Fruit fly (Drosophila melanogaster) whole organism, prepupa: ENCODE data around the gene CG34238.

Experiments used
- Blimp-1 ChIP-seq: fragments of 200-800 bp; sonication (Bioruptor generic); optimal IDR thresholded peaks from 3 replicates; lab custom pipeline; 2017; ENCODE audit warnings: missing biosample characterization, missing genetic modification characterization, mild to moderate bottlenecking, moderate library complexity, missing genetic modification reagents
- CG10631 ChIP-seq: fragments of 200-800 bp; sonication (Bioruptor generic); optimal IDR thresholded peaks from 2 replicates; lab custom pipeline; 2016; ENCODE audit warnings: missing biosample characterization, missing genetic modification characterization
- CG10669 ChIP-seq: fragments of 200-800 bp; sonication (Bioruptor generic); optimal IDR thresholded peaks from 3 replicates; lab custom pipeline; 2018; ENCODE audit warnings: missing biosample characterization, mild to moderate bottlenecking, missing genetic modification characterization, moderate library complexity
- CG11294 ChIP-seq: fragments of 200-800 bp; sonication (Bioruptor generic); IDR thresholded peaks from 2 replicates; pipeline ENCODE4 v1.3.6; 2022; ENCODE audit warnings: missing biosample characterization, missing genetic modification characterization
- CG11762 ChIP-seq: fragments of 200-800 bp; sonication (Bioruptor generic); optimal IDR thresholded peaks from 3 replicates; lab custom pipeline; 2016; ENCODE audit warnings: missing biosample characterization, missing genetic modification characterization; ENCODE audit not compliant: insufficient read depth
- CG15336 ChIP-seq: fragments of 200-800 bp; sonication (Bioruptor generic); IDR thresholded peaks from 2 replicates; pipeline ENCODE4 v1.3.6; 2022; ENCODE audit warnings: missing biosample characterization, missing genetic modification characterization
- CG16779 ChIP-seq: fragments of 200-800 bp; sonication (Bioruptor generic); optimal IDR thresholded peaks from 3 replicates; lab custom pipeline; 2017; ENCODE audit warnings: missing biosample characterization, mild to moderate bottlenecking, missing genetic modification characterization
- CG3032 ChIP-seq: fragments of 200-800 bp; optimal IDR thresholded peaks from 2 replicates; lab custom pipeline; 2019; ENCODE audit warnings: missing biosample characterization, mild to moderate bottlenecking, missing genetic modification characterization, moderate library complexity
- CG31627 ChIP-seq: fragments of 200-800 bp; sonication (Bioruptor generic); optimal IDR thresholded peaks from 3 replicates; lab custom pipeline; 2016; ENCODE audit warnings: missing biosample characterization, missing genetic modification characterization
- CG34406 ChIP-seq: fragments of 200-800 bp; sonication (Bioruptor generic); optimal IDR thresholded peaks from 3 replicates; lab custom pipeline; 2016; ENCODE audit warnings: missing biosample characterization, missing genetic modification characterization
- CG3919 ChIP-seq: fragments of 200-800 bp; sonication (Bioruptor generic); optimal IDR thresholded peaks from 3 replicates; lab custom pipeline; 2016; ENCODE audit warnings: missing biosample characterization, missing genetic modification characterization
- CG4318 ChIP-seq: fragments of 200-800 bp; sonication (Bioruptor generic); optimal IDR thresholded peaks from 3 replicates; lab custom pipeline; 2017; ENCODE audit warnings: missing biosample characterization, mild to moderate bottlenecking, missing genetic modification characterization
- CG6792 ChIP-seq: fragments of 200-800 bp; sonication (Bioruptor generic); optimal IDR thresholded peaks from 3 replicates; lab custom pipeline; 2016; ENCODE audit warnings: missing biosample characterization, missing genetic modification characterization
- CG6808 ChIP-seq: fragments of 200-800 bp; sonication (Bioruptor generic); optimal IDR thresholded peaks from 3 replicates; lab custom pipeline; 2017; ENCODE audit warnings: missing biosample characterization, missing genetic modification characterization, mild to moderate bottlenecking, moderate library complexity, missing genetic modification reagents
- CG6854 ChIP-seq: fragments of 200-800 bp; sonication (Bioruptor generic); optimal IDR thresholded peaks from 2 replicates; lab custom pipeline; 2017; ENCODE audit warnings: missing biosample characterization, mild to moderate bottlenecking, missing genetic modification characterization
- CG8119 ChIP-seq: fragments of 200-800 bp; sonication (Bioruptor generic); IDR thresholded peaks from 3 replicates; pipeline ENCODE4 v1.3.6; 2022; ENCODE audit warnings: missing biosample characterization, missing genetic modification characterization
- CG8319 ChIP-seq: fragments of 200-800 bp; sonication (Bioruptor generic); optimal IDR thresholded peaks from 3 replicates; lab custom pipeline; 2016; ENCODE audit warnings: missing biosample characterization, missing genetic modification characterization
- CG8632 ChIP-seq: fragments of 200-800 bp; sonication (Bioruptor generic); optimal IDR thresholded peaks from 3 replicates; lab custom pipeline; 2016; ENCODE audit warnings: missing biosample characterization, missing genetic modification characterization
- CG9139 ChIP-seq: fragments of 200-800 bp; sonication (Bioruptor generic); optimal IDR thresholded peaks from 3 replicates; lab custom pipeline; 2017; ENCODE audit warnings: missing biosample characterization, mild to moderate bottlenecking, missing genetic modification characterization
- Eip78C ChIP-seq: fragments of 200-800 bp; sonication (Bioruptor generic); peaks from one replicate; lab custom pipeline; 2016; ENCODE audit warnings: missing biosample characterization, missing genetic modification characterization
- Eip93F ChIP-seq: fragments of 200-800 bp; sonication (Bioruptor generic); optimal IDR thresholded peaks from 2 replicates; lab custom pipeline; 2016; ENCODE audit warnings: missing biosample characterization, mild to moderate bottlenecking, missing genetic modification characterization
- Ets21C ChIP-seq: fragments of 200-800 bp; sonication (Bioruptor generic); optimal IDR thresholded peaks from 3 replicates; lab custom pipeline; 2016; ENCODE audit warnings: missing biosample characterization, missing genetic modification characterization
- Hr4 ChIP-seq: fragments of 200-800 bp; sonication (Bioruptor generic); optimal IDR thresholded peaks from 3 replicates; lab custom pipeline; 2016; ENCODE audit warnings: missing biosample characterization, missing genetic modification characterization
- Lpt ChIP-seq: fragments of 200-800 bp; sonication (Bioruptor generic); optimal IDR thresholded peaks from 3 replicates; lab custom pipeline; 2016; ENCODE audit warnings: missing biosample characterization, missing genetic modification characterization
- Met ChIP-seq: fragments of 200-800 bp; sonication (Bioruptor generic); optimal IDR thresholded peaks from 3 replicates; lab custom pipeline; 2016; ENCODE audit warnings: missing biosample characterization, missing genetic modification characterization
- OdsH ChIP-seq: fragments of 200-800 bp; sonication (Bioruptor generic); optimal IDR thresholded peaks from 3 replicates; lab custom pipeline; 2016; ENCODE audit warnings: missing biosample characterization, missing genetic modification characterization
- Smox ChIP-seq: fragments of 200-800 bp; sonication (Bioruptor generic); optimal IDR thresholded peaks from 3 replicates; lab custom pipeline; 2016; ENCODE audit warnings: missing biosample characterization, missing genetic modification characterization
- Sox102F ChIP-seq: fragments of 200-800 bp; sonication (Bioruptor generic); optimal IDR thresholded peaks from 2 replicates; lab custom pipeline; 2016; ENCODE audit warnings: missing biosample characterization, mild to moderate bottlenecking, missing genetic modification characterization
- Sox14 ChIP-seq: fragments of 200-800 bp; sonication (Bioruptor generic); optimal IDR thresholded peaks from 3 replicates; lab custom pipeline; 2016; ENCODE audit warnings: missing biosample characterization, missing genetic modification characterization
- Sox15 ChIP-seq: fragments of 200-800 bp; sonication (Bioruptor generic); optimal IDR thresholded peaks from 3 replicates; lab custom pipeline; 2016; ENCODE audit warnings: missing biosample characterization, missing genetic modification characterization
- achi ChIP-seq: fragments of 200-800 bp; sonication (Bioruptor generic); optimal IDR thresholded peaks from 3 replicates; lab custom pipeline; 2016; ENCODE audit warnings: missing biosample characterization, missing genetic modification characterization
- acj6 ChIP-seq: fragments of 200-800 bp; sonication (Bioruptor generic); optimal IDR thresholded peaks from 3 replicates; lab custom pipeline; 2016; ENCODE audit warnings: missing biosample characterization, missing genetic modification characterization
- cyc ChIP-seq: fragments of 200-800 bp; sonication (Bioruptor generic); optimal IDR thresholded peaks from 3 replicates; lab custom pipeline; 2016; ENCODE audit warnings: missing biosample characterization, missing genetic modification characterization
- dsx ChIP-seq: fragments of 200-800 bp; optimal IDR thresholded peaks from 3 replicates; lab custom pipeline; 2019; ENCODE audit warnings: missing biosample characterization, mild to moderate bottlenecking, missing genetic modification characterization, moderate library complexity; ENCODE audit not compliant: poor library complexity, severe bottlenecking
- eg ChIP-seq: fragments of 200-800 bp; sonication (Bioruptor generic); IDR thresholded peaks from 3 replicates; pipeline ENCODE4 v1.3.6; 2022; ENCODE audit warnings: missing biosample characterization, missing genetic modification characterization
- esn ChIP-seq: fragments of 200-800 bp; sonication (Bioruptor generic); optimal IDR thresholded peaks from 2 replicates; lab custom pipeline; 2016; ENCODE audit warnings: missing biosample characterization, mild to moderate bottlenecking, missing genetic modification characterization, moderate library complexity
- fd59A ChIP-seq: fragments of 200-800 bp; sonication (Bioruptor generic); optimal IDR thresholded peaks from 2 replicates; lab custom pipeline; 2017; ENCODE audit warnings: missing biosample characterization, mild to moderate bottlenecking, missing genetic modification characterization, missing genetic modification reagents
- fd85E ChIP-seq: fragments of 200-800 bp; sonication (Bioruptor generic); optimal IDR thresholded peaks from 3 replicates; lab custom pipeline; 2016; ENCODE audit warnings: missing biosample characterization, missing genetic modification characterization
- fkh ChIP-seq: fragments of 200-800 bp; sonication (Bioruptor generic); optimal IDR thresholded peaks from 3 replicates; lab custom pipeline; 2017; ENCODE audit warnings: missing biosample characterization, mild to moderate bottlenecking, missing genetic modification characterization, moderate library complexity
- lz ChIP-seq: fragments of 200-800 bp; sonication (Bioruptor generic); optimal IDR thresholded peaks from 3 replicates; lab custom pipeline; 2016; ENCODE audit warnings: missing biosample characterization, missing genetic modification characterization
- net ChIP-seq: fragments of 200-800 bp; sonication (Bioruptor generic); optimal IDR thresholded peaks from 3 replicates; lab custom pipeline; 2016; ENCODE audit warnings: missing biosample characterization, missing genetic modification characterization
- pdm3 ChIP-seq: fragments of 200-800 bp; sonication (Bioruptor generic); optimal IDR thresholded peaks from 3 replicates; lab custom pipeline; 2016; ENCODE audit warnings: missing biosample characterization, missing genetic modification characterization
- spab ChIP-seq: fragments of 200-800 bp; sonication (Bioruptor generic); optimal IDR thresholded peaks from 2 replicates; lab custom pipeline; 2017; ENCODE audit warnings: missing biosample characterization, mild to moderate bottlenecking, missing genetic modification characterization, missing genetic modification reagents
- ss ChIP-seq, 2 experiments: fragments of 200-800 bp; sonication (Bioruptor generic); optimal IDR thresholded peaks; 2 replicates in 1 of 2; 3 replicates in 1 of 2; lab custom pipeline; 2017 to 2018; ENCODE audit warnings: mild to moderate bottlenecking in 2 of 2, missing biosample characterization in 2 of 2, missing genetic modification characterization in 2 of 2, moderate library complexity in 1 of 2
- svp ChIP-seq: fragments of 200-800 bp; sonication (Bioruptor generic); peaks from one replicate; lab custom pipeline; 2016; ENCODE audit warnings: missing biosample characterization, missing genetic modification characterization
- topi ChIP-seq: fragments of 200-800 bp; sonication (Bioruptor generic); optimal IDR thresholded peaks from 3 replicates; lab custom pipeline; 2016; ENCODE audit warnings: missing biosample characterization, missing genetic modification characterization

CG34238 gene

DNA sequence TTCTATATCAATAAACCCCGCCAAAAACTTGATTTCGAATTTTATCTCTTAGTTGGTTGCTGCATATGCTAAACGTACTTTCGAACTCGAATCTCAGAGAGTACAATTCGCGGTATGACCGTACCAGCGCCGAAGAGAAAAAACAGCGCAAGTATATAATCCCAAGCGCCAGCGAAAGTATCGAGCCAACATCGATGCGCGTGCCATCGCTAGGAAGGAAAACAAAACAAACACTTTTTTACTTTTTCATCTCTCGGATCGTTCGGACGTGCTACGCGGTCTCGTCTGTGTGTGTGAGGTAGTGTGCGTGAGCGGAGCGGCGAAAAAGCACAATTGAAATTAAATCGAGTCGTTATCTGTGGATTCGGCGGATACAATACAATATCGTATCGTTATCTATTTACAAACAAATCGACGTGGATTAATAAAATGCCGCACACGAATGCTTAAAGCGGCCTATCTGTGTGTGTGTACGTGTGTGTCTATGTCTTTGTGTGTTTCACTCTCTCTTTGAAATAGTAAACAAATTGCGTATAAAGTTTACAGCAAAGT lies 38.3 kb downstream of the CG34238 start, which contains the start of gene simj (continued):
- TF ChIP-seq achi (GFP tag; lab: Kevin White, UChicago) (peak; percentile 4), CG8319 (GFP tag; lab: Kevin White, UChicago) (no peak), CG9139 (GFP tag; lab: Kevin White, UChicago) (peak; percentile 27), net (GFP tag; lab: Kevin White, UChicago) (peak; percentile 56), CG8632 (GFP tag; lab: Kevin White, UChicago) (peak; percentile 13), CG11762 (no peak), OdsH (GFP tag; lab: Kevin White, UChicago) (peak; percentile 34), CG4318 (GFP tag; lab: Kevin White, UChicago) (no peak), Hr4 (GFP tag; lab: Kevin White, UChicago) (no peak), CG6854 (GFP tag; lab: Kevin White, UChicago) (peak; percentile 71), CG10669 (GFP tag; lab: Kevin White, UChicago) (no peak), fd85E (GFP tag; lab: Kevin White, UChicago) (peak; percentile 60), Smox (GFP tag; lab: Kevin White, UChicago) (peak; percentile 28), Lpt (no peak), CG3919 (peak; percentile 40), CG11294 (no peak), Met (peak; percentile 44), svp (GFP tag; lab: Kevin White, UChicago) (no peak), spab (GFP tag; lab: Kevin White, UChicago) (no peak), CG8119 (GFP tag; lab: Robert Waterston, UW) (peak; percentile 44; the same call in 2 of the 3 replicates)

DNA sequence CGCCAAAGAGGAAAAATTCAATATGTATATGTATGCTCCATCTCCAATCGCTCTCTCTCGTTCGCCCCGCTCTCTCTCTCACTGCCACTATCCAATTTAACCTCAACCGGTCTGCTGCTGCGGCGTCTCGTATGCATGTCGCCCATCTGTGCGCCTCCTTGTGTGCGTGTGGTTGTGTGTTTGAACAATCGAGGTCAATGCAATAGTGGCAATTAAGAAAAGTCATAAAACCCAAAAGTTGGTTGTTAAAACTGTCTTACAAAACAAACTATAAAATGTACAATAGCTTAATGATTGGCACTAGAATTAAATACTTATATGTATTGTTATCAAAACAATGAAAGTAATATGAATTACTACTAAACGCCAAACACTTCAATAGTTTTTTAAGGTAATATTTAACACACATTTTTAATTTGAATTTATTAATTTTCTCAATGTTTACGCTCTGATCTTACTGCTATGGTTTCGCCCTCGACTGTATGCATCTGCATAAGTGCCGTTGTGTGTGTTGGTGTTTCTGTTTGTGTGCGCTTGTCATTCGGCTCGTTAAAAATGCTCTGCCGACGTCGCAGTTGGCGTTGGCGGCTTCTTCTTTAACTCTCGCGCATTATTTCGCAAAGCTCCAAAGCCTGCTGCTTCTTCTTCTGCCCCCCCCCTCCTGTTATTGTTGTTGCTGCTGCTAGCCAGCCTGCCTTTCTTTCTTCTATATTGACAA lies 39.3 kb downstream of the CG34238 start:
- TF ChIP-seq cyc (GFP tag; lab: Kevin White, UChicago) (peak; percentile 96), CG11762 (peak; percentile 98), fd59A (GFP tag; lab: Kevin White, UChicago) (peak; percentile 99), acj6 (GFP tag; lab: Kevin White, UChicago) (peak; percentile 99), achi (GFP tag; lab: Kevin White, UChicago) (peak; percentile 98), CG8632 (GFP tag; lab: Kevin White, UChicago) (peak; percentile 99), CG4318 (GFP tag; lab: Kevin White, UChicago) (peak; percentile 98), eg (GFP tag; lab: Robert Waterston, UW) (peak; percentile 96), ss (GFP tag; optimal IDR thresholded peaks at IDR 0.05; lab: Kevin White, UChicago) (peak; percentile 99), CG15336 (GFP tag; lab: Robert Waterston, UW) (peak; percentile 98), Blimp-1 (GFP tag; lab: Kevin White, UChicago) (peak; percentile 95), CG31627 (GFP tag; lab: Kevin White, UChicago) (peak; percentile 95), CG10631 (GFP tag; lab: Kevin White, UChicago) (peak; percentile 98), Eip78C (GFP tag; lab: Kevin White, UChicago) (peak; percentile 100), Sox14 (GFP tag; lab: Kevin White, UChicago) (peak; percentile 97), fd85E (GFP tag; lab: Kevin White, UChicago) (peak; percentile 92), esn (peak; percentile 99), svp (GFP tag; lab: Kevin White, UChicago) (peak; percentile 99), spab (GFP tag; lab: Kevin White, UChicago) (peak; percentile 99), Eip93F (peak; percentile 97), pdm3 (GFP tag; lab: Kevin White, UChicago) (peak; percentile 98), CG6854 (GFP tag; lab: Kevin White, UChicago) (peak; percentile 98), Lpt (peak; percentile 98), CG11294 (peak; percentile 95), dsx (GFP tag; lab: Kevin White, UChicago) (peak; percentile 99), Sox102F (GFP tag; lab: Kevin White, UChicago) (peak; percentile 93), lz (GFP tag; lab: Kevin White, UChicago) (peak; percentile 98), CG16779 (tag; lab: Kevin White, UChicago) (peak; percentile 98), topi (GFP tag; lab: Kevin White, UChicago) (peak; percentile 99), CG6808 (GFP tag; lab: Kevin White, UChicago) (peak; percentile 99), Ets21C (GFP tag; lab: Kevin White, UChicago) (peak; percentile 91), Met (peak; percentile 98), fkh (peak; percentile 88), CG6792 (GFP tag; lab: Kevin White, UChicago) (peak; percentile 99), CG34406 (GFP tag; lab: Kevin White, UChicago) (peak; percentile 99), Sox15 (GFP tag; lab: Kevin White, UChicago) (peak; percentile 97), CG3032 (tag; lab: Kevin White, UChicago) (peak; percentile 99)
